Fruit fly (Drosophila melanogaster): ENCODE results near the gene sstn.
A peak's percentile ranks its signal among the peaks of the same experiment; 100 is the strongest.

Gene sstn

DNA sequence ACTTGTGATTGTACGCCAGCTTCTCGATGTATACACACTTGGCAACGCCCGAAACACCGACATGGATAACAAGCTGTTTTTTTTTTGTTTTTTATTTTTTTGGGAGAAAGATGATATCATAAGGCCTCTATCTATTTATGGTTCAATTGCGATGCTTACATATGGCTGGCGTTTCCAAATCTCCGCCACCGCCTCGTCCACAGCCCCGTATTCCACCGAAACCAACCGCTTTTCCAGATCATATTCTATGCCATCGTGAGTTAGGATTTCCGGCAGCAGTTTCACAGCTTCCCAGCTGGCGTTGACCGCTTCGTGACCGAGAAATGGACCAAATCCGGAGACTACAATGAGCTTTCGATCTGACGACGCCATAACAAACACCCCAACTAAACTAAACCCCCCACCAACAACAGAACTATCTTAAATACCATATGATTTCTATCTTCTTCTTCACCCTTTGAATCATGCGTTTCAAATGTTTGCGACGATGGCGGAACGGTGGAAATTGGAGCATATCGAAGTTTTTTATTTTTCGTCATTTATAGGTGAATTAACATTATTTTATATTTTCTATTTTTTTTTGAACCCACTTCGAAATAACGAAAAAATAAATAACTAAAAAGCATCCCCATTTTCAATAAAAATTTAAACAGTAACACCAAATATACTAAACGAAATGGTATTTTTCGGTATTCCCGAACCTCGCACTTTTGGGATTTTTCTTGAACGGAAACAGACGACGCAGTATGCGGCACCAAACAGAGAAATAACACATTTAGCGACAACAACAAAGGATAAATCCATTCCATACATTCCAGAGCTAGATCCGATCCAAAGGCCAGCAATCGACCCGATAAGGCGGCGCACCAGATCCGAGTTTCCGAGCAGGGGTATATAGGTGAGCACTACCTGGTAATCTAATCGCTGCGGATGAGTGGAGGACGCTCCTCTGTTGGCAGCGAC lies 49.4 kb upstream of the sstn start, which contains the start of the genes CG32147 and Pex3 (continued):
- TF ChIP-seq ERR (GFP tag; optimal IDR thresholded peaks at IDR 0.05) = no peak
- TF ChIP-seq CG2120 (GFP tag; optimal IDR thresholded peaks at IDR 0.05) = peak; percentile 7
- no peak for TF ChIP-seq CG9437 (GFP tag; optimal IDR thresholded peaks at IDR 0.05)
- peak; percentile 82 for TF ChIP-seq MESR4 (GFP tag; optimal IDR thresholded peaks at IDR 0.05)
- peak in 1 of 2 experiments; percentile 18 for TF ChIP-seq dpn (GFP tag; optimal IDR thresholded peaks at IDR 0.05)
- no peak for TF ChIP-seq p53 (GFP tag; optimal IDR thresholded peaks at IDR 0.05)
- peak; percentile 32 for TF ChIP-seq Deaf1 (tag; optimal IDR thresholded peaks at IDR 0.05)
- no peak for TF ChIP-seq pros (GFP tag; optimal IDR thresholded peaks at IDR 0.05)
- TF ChIP-seq Antp (GFP tag; optimal IDR thresholded peaks at IDR 0.05) = no peak
- no peak for TF ChIP-seq HLHmδ (GFP tag; optimal IDR thresholded peaks at IDR 0.05)
- no peak for TF ChIP-seq Side (GFP tag; optimal IDR thresholded peaks at IDR 0.05)
- TF ChIP-seq D19A (tag; optimal IDR thresholded peaks at IDR 0.05) = peak; percentile 39
- no peak for TF ChIP-seq zf30C (GFP tag; optimal IDR thresholded peaks at IDR 0.05)
- TF ChIP-seq CG7928 (GFP tag; optimal IDR thresholded peaks at IDR 0.05) = no peak
- TF ChIP-seq Nf-YB (GFP tag; optimal IDR thresholded peaks at IDR 0.05) = peak; percentile 17
- no peak for TF ChIP-seq ara (GFP tag; IDR thresholded peaks at IDR 0.05)
- no peak for TF ChIP-seq wor (GFP tag; IDR thresholded peaks at IDR 0.05)
- no peak for TF ChIP-seq gt (GFP tag; IDR thresholded peaks at IDR 0.05)
- no peak for TF ChIP-seq Jarid2 (GFP tag; optimal IDR thresholded peaks at IDR 0.05)
- no peak for TF ChIP-seq bowl (GFP tag; IDR thresholded peaks at IDR 0.05)
- TF ChIP-seq CTCF (GFP tag; optimal IDR thresholded peaks at IDR 0.05) = peak; percentile 68
- TF ChIP-seq her (GFP tag; optimal IDR thresholded peaks at IDR 0.05) = no peak
- TF ChIP-seq ftz-f1 (GFP tag; optimal IDR thresholded peaks at IDR 0.05) = no peak
- TF ChIP-seq CG10431 (GFP tag; optimal IDR thresholded peaks at IDR 0.05) = no peak
- no peak for TF ChIP-seq B-H2 (GFP tag; optimal IDR thresholded peaks at IDR 0.05)
- TF ChIP-seq Neu2 (GFP tag; optimal IDR thresholded peaks at IDR 0.05; ENCODE audit: borderline replicate concordance) = no peak
- TF ChIP-seq CG10979 (tag; optimal IDR thresholded peaks at IDR 0.05) = no peak
- peak; percentile 12 for TF ChIP-seq Hmr (GFP tag; optimal IDR thresholded peaks at IDR 0.05)
- peak; percentile 26; the same call in 1 of the 2 replicates for TF ChIP-seq sna (GFP tag; IDR thresholded peaks at IDR 0.05; ENCODE audit: partially characterized antibody)
- no peak for TF ChIP-seq CG7745 (tag; optimal IDR thresholded peaks at IDR 0.05)
- no peak for TF ChIP-seq gcm (GFP tag; optimal IDR thresholded peaks at IDR 0.05)
- TF ChIP-seq danr (GFP tag; IDR thresholded peaks at IDR 0.05) = no peak
- no peak for TF ChIP-seq Ets65A (GFP tag)
- no peak for TF ChIP-seq CG18599 (GFP tag; optimal IDR thresholded peaks at IDR 0.05)
- TF ChIP-seq Opbp (GFP tag; IDR thresholded peaks at IDR 0.05; ENCODE audit: partially characterized antibody) = 0 out of 3 replicates have a peak, but pooled peaks have one; percentile 14
- no peak for TF ChIP-seq Spps (tag; optimal IDR thresholded peaks at IDR 0.05)
- no peak for TF ChIP-seq ken (GFP tag; IDR thresholded peaks at IDR 0.05)
- TF ChIP-seq tna (GFP tag; IDR thresholded peaks at IDR 0.05; ENCODE audit: partially characterized antibody) = no peak
- TF ChIP-seq ham (GFP tag; IDR thresholded peaks at IDR 0.05) = no peak
- TF ChIP-seq dati (GFP tag; IDR thresholded peaks at IDR 0.05) = no peak
- TF ChIP-seq CG13624 (GFP tag; optimal IDR thresholded peaks at IDR 0.05) = peak; percentile 10
- no peak for TF ChIP-seq CG8089 (GFP tag; optimal IDR thresholded peaks at IDR 0.05)
- TF ChIP-seq CG10209 (GFP tag; optimal IDR thresholded peaks at IDR 0.05) = no peak
- no peak for TF ChIP-seq fru (optimal IDR thresholded peaks at IDR 0.05)
- no peak for TF ChIP-seq CG5180 (GFP tag; optimal IDR thresholded peaks at IDR 0.05)
- TF ChIP-seq Blimp-1 (GFP tag; optimal IDR thresholded peaks at IDR 0.05) = no peak
- TF ChIP-seq shn (GFP tag; optimal IDR thresholded peaks at IDR 0.05) = no peak
- TF ChIP-seq stwl (tag; optimal IDR thresholded peaks at IDR 0.05) = peak; percentile 72
- no peak for TF ChIP-seq Optix (GFP tag; IDR thresholded peaks at IDR 0.05)
- TF ChIP-seq h (optimal IDR thresholded peaks at IDR 0.05) = no peak
